Worm (Caenorhabditis elegans) whole organism, L2 larva: ENCODE measurements around the gene T09A5.14.

Experiments used
- C34F6.9 ChIP-seq: fragments of 150-350 bp; optimal IDR thresholded peaks from 2 replicates; lab custom pipeline; 2014; ENCODE audit warnings: missing biosample characterization, missing genetic modification characterization
- F13H6.1 ChIP-seq: sonication (generic microtip); optimal IDR thresholded peaks from 2 replicates; lab custom pipeline; 2016; ENCODE audit warnings: missing genetic modification characterization, missing compliant biosample characterization
- R02D3.7 ChIP-seq: fragments of 150-350 bp; optimal IDR thresholded peaks from 2 replicates; lab custom pipeline; 2014; ENCODE audit warnings: missing biosample characterization, missing genetic modification characterization
- Y55F3AM.14 ChIP-seq: fragments of 200-800 bp; sonication (Bioruptor generic); optimal IDR thresholded peaks from 2 replicates; lab custom pipeline; 2018; ENCODE audit warnings: mild to moderate bottlenecking, missing genetic modification characterization, missing compliant biosample characterization
- ZK546.5 ChIP-seq: sonication (generic microtip); optimal IDR thresholded peaks from 2 replicates; lab custom pipeline; 2017; ENCODE audit warnings: missing biosample characterization, missing genetic modification characterization
- blmp-1 ChIP-seq: sonication (generic microtip); optimal IDR thresholded peaks from 2 replicates; lab custom pipeline; 2017; ENCODE audit warnings: missing genetic modification characterization, mild to moderate bottlenecking, missing compliant biosample characterization, antibody characterized with exemption, moderate library complexity; ENCODE audit not compliant: insufficient read depth
- ceh-16 ChIP-seq: fragments of 150-350 bp; optimal IDR thresholded peaks from 2 replicates; lab custom pipeline; 2014; ENCODE audit warnings: missing biosample characterization, missing genetic modification characterization
- ceh-82 ChIP-seq: fragments of 150-350 bp; optimal IDR thresholded peaks from 2 replicates; lab custom pipeline; 2014; ENCODE audit warnings: missing biosample characterization, missing genetic modification characterization
- crh-2 ChIP-seq: sonication (generic microtip); optimal IDR thresholded peaks from 2 replicates; lab custom pipeline; 2017; ENCODE audit warnings: missing biosample characterization, missing genetic modification characterization
- dmd-4 ChIP-seq: sonication (generic microtip); optimal IDR thresholded peaks from 2 replicates; lab custom pipeline; 2017; ENCODE audit warnings: missing biosample characterization, missing genetic modification characterization
- egl-27 ChIP-seq: sonication (generic microtip); optimal IDR thresholded peaks from 3 replicates; lab custom pipeline; 2017; ENCODE audit warnings: missing biosample characterization, missing genetic modification reagents, missing genetic modification characterization
- elt-3 ChIP-seq: sonication (generic microtip); optimal IDR thresholded peaks from 2 replicates; lab custom pipeline; 2017; ENCODE audit warnings: missing biosample characterization, missing genetic modification characterization
- fos-1 ChIP-seq: fragments of 150-350 bp; optimal IDR thresholded peaks from 2 replicates; lab custom pipeline; 2014; ENCODE audit warnings: missing biosample characterization, missing genetic modification characterization
- gmeb-1 ChIP-seq: fragments of 150-350 bp; optimal IDR thresholded peaks from 2 replicates; lab custom pipeline; 2014; ENCODE audit warnings: missing biosample characterization, missing genetic modification characterization
- lsy-2 ChIP-seq, 2 experiments: fragments of 150-350 bp in 1 of 2; sonication (generic microtip) in 1 of 2; optimal IDR thresholded peaks; 2 replicates each; lab custom pipeline; 2014 to 2017; ENCODE audit warnings: missing biosample characterization in 2 of 2, missing genetic modification characterization in 2 of 2
- mab-5 ChIP-seq: fragments of 150-350 bp; optimal IDR thresholded peaks from 2 replicates; lab custom pipeline; 2014; ENCODE audit warnings: missing biosample characterization, missing genetic modification characterization
- mbf-1 ChIP-seq: sonication (generic microtip); optimal IDR thresholded peaks from 2 replicates; lab custom pipeline; 2017; ENCODE audit warnings: missing biosample characterization, missing genetic modification characterization
- mdl-1 ChIP-seq, 2 experiments: fragments of 150-350 bp in 1 of 2; sonication (generic microtip) in 1 of 2; optimal IDR thresholded peaks; 2 replicates each; lab custom pipeline; 2017; ENCODE audit warnings: missing biosample characterization in 2 of 2, missing genetic modification characterization in 2 of 2
- nhr-10 ChIP-seq: sonication (generic microtip); optimal IDR thresholded peaks from 2 replicates; lab custom pipeline; 2017; ENCODE audit warnings: missing biosample characterization, missing genetic modification characterization
- nhr-11 ChIP-seq: fragments of 150-350 bp; optimal IDR thresholded peaks from 2 replicates; lab custom pipeline; 2014; ENCODE audit warnings: missing biosample characterization, missing genetic modification characterization
- nhr-129 ChIP-seq: fragments of 150-350 bp; optimal IDR thresholded peaks from 2 replicates; lab custom pipeline; 2014; ENCODE audit warnings: missing biosample characterization, missing genetic modification characterization
- nhr-21 ChIP-seq: fragments of 150-350 bp; optimal IDR thresholded peaks from 2 replicates; lab custom pipeline; 2014; ENCODE audit warnings: missing biosample characterization, missing genetic modification characterization
- nhr-25 ChIP-seq: fragments of 150-350 bp; sonication (generic microtip); optimal IDR thresholded peaks from 3 replicates; lab custom pipeline; 2014; ENCODE audit warnings: missing biosample characterization, missing genetic modification characterization
- nhr-77 ChIP-seq: fragments of 150-350 bp; optimal IDR thresholded peaks from 2 replicates; lab custom pipeline; 2014; ENCODE audit warnings: missing biosample characterization, missing genetic modification characterization
- skn-1 ChIP-seq: sonication (generic microtip); optimal IDR thresholded peaks from 2 replicates; lab custom pipeline; 2017; ENCODE audit warnings: missing biosample characterization, missing genetic modification characterization
- sma-3 ChIP-seq: sonication (generic microtip); optimal IDR thresholded peaks from 2 replicates; lab custom pipeline; 2016; ENCODE audit warnings: missing genetic modification reagents, missing genetic modification characterization, missing compliant biosample characterization
- sma-9 ChIP-seq, 2 experiments: fragments of 150-350 bp in 1 of 2; sonication (generic microtip) in 1 of 2; optimal IDR thresholded peaks; 2 replicates each; lab custom pipeline; 2014 to 2016; ENCODE audit warnings: missing genetic modification characterization in 2 of 2, mild to moderate bottlenecking in 1 of 2, missing biosample characterization in 1 of 2, missing compliant biosample characterization in 1 of 2, missing genetic modification reagents in 1 of 2, moderate library complexity in 1 of 2
- snpc-4 ChIP-seq: fragments of 150-350 bp; optimal IDR thresholded peaks from 2 replicates; lab custom pipeline; 2014; ENCODE audit warnings: missing biosample characterization, missing genetic modification characterization
- unc-39 ChIP-seq: fragments of 150-350 bp; optimal IDR thresholded peaks from 2 replicates; lab custom pipeline; 2014; ENCODE audit warnings: missing biosample characterization, missing genetic modification characterization
- unc-55 ChIP-seq: fragments of 150-350 bp; sonication (generic microtip); optimal IDR thresholded peaks from 3 replicates; lab custom pipeline; 2014; ENCODE audit warnings: missing biosample characterization, missing genetic modification reagents, missing genetic modification characterization
- unc-62 ChIP-seq: fragments of 150-350 bp; optimal IDR thresholded peaks from 2 replicates; lab custom pipeline; 2014; ENCODE audit warnings: missing biosample characterization, missing genetic modification reagents, missing genetic modification characterization
- ztf-1 ChIP-seq: fragments of 200-800 bp; sonication (Bioruptor generic); conservative IDR thresholded peaks from 2 replicates; pipeline ENCODE4 v1.3.6; 2022; ENCODE audit warnings: missing genetic modification characterization, missing compliant biosample characterization
- ztf-4 ChIP-seq: fragments of 150-350 bp; optimal IDR thresholded peaks from 2 replicates; lab custom pipeline; 2014; ENCODE audit warnings: missing biosample characterization, missing genetic modification characterization

The T09A5.14 gene

DNA sequence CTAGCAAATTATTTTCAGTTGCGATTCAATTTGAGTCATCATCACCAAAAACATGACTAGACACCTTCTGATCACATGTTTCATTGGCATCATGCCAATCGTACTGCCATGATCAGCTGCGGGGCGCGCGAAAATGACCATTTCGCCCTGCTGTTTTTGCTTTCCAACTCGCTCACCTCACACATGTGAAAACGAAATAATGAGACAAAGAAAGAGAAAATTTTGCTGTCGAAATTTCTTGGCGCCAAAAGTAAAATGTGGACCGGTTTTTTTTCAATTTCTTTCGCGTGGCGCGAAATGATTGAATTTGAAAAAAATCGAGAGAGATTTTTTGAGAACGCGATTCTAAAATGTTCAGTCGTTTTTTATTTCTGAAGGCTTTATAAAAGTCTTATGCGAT, 25.3 kb upstream of the T09A5.14 start:
- TF ChIP-seq ztf-1 (GFP tag; lab: Robert Waterston, UW) (no peak), egl-27 (tag; lab: Kevin White, UChicago) (no peak), nhr-11 (tag; lab: Kevin White, UChicago) (no peak), gmeb-1 (peak; percentile 55), ceh-16 (no peak), nhr-10 (tag; lab: Kevin White, UChicago) (no peak), mdl-1 (tag; optimal IDR thresholded peaks at IDR 0.05; lab: Kevin White, UChicago) (no peak), blmp-1 (tag; lab: Kevin White, UChicago) (peak; percentile 85), lsy-2 (tag; optimal IDR thresholded peaks at IDR 0.05; lab: Kevin White, UChicago) (no peak), nhr-129 (no peak), ceh-82 (tag; lab: Kevin White, UChicago) (no peak), mab-5 (tag; lab: Kevin White, UChicago) (no peak), ZK546.5 (tag; lab: Kevin White, UChicago) (no peak), nhr-25 (tag; lab: Kevin White, UChicago) (peak; percentile 89), F13H6.1 (tag; lab: Kevin White, UChicago) (peak; percentile 1)
- TF ChIP-seq, all 48 proteins: peak for 4

ce11 chrII:7808153-7808552, 24.0 kb upstream of the T09A5.14 start:
- TF ChIP-seq skn-1 (tag; lab: Kevin White, UChicago) (no peak), R02D3.7 (tag; lab: Kevin White, UChicago) (no peak), nhr-77 (tag; lab: Kevin White, UChicago) (no peak), ceh-16 (peak; percentile 87), nhr-25 (tag; lab: Kevin White, UChicago) (peak; percentile 75), blmp-1 (tag; lab: Kevin White, UChicago) (peak; percentile 93), mbf-1 (tag; lab: Kevin White, UChicago) (no peak), crh-2 (peak; percentile 17)

DNA sequence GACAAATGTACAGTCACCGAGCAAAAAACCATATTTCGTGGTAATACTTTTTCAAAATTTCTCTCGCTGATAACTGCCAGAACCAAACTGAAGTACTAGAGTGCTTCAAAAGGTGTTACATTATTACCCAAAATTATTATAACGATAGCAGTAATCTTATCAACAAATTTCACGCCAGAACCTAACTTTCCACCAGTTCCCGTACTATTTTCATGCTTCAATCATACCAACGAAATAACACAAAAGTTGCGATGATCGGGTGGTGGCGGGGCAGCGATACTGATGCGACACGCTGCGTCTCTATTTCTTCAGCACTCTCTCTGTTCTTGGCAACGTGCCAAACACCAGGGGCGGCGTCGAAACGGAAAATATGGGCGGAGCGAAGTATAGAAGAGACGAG, 23.2 kb upstream of the T09A5.14 start:
- no peak for TF ChIP-seq nhr-10 (tag; lab: Kevin White, UChicago)
- TF ChIP-seq unc-62 = no peak
- TF ChIP-seq mbf-1 (tag; lab: Kevin White, UChicago) = no peak
- TF ChIP-seq Y55F3AM.14 (GFP tag; lab: Kevin White, UChicago) = peak; percentile 63
- no peak for TF ChIP-seq dmd-4 (tag; lab: Kevin White, UChicago)
- TF ChIP-seq blmp-1 (tag; lab: Kevin White, UChicago) = no peak
- TF ChIP-seq unc-39 = no peak
- peak in 1 of 2 experiments; percentile 11 for TF ChIP-seq lsy-2 (tag; optimal IDR thresholded peaks at IDR 0.05; lab: Kevin White, UChicago)
- peak; percentile 1 for TF ChIP-seq C34F6.9 (tag; lab: Kevin White, UChicago)
- peak; percentile 49 for TF ChIP-seq F13H6.1 (tag; lab: Kevin White, UChicago)
- TF ChIP-seq elt-3 (tag; lab: Kevin White, UChicago) = no peak
- peak; percentile 23 for TF ChIP-seq sma-3 (GFP tag; lab: Kevin White, UChicago)
- TF ChIP-seq gmeb-1 = peak; percentile 38
- no peak for TF ChIP-seq ZK546.5 (tag; lab: Kevin White, UChicago)
- TF ChIP-seq ztf-4 (tag; lab: Kevin White, UChicago) = no peak
- peak; percentile 76 for TF ChIP-seq sma-9 (GFP tag; optimal IDR thresholded peaks at IDR 0.05; lab: Kevin White, UChicago)
- no peak for TF ChIP-seq sma-9 (tag; optimal IDR thresholded peaks at IDR 0.05; lab: Kevin White, UChicago)
- peak; percentile 82 for TF ChIP-seq fos-1
- TF ChIP-seq nhr-25 (tag; lab: Kevin White, UChicago) = peak; percentile 36
- TF ChIP-seq crh-2 = peak; percentile 1

ce11 chrII:7809358-7809914, 22.7 kb upstream of the T09A5.14 start:
- TF ChIP-seq nhr-21 (tag; lab: Kevin White, UChicago) = no peak
- no peak for TF ChIP-seq unc-55
- TF ChIP-seq snpc-4 = no peak
- TF ChIP-seq dmd-4 (tag; lab: Kevin White, UChicago) = no peak
- TF ChIP-seq unc-62 = no peak
- no peak for TF ChIP-seq gmeb-1
- no peak for TF ChIP-seq Y55F3AM.14 (GFP tag; lab: Kevin White, UChicago)
